Fruit fly (Drosophila melanogaster) whole organism, embryonic: Measurements from ENCODE around the gene CG13965.

Source experiments
- B-H1 ChIP-seq: fragments of 200-800 bp; sonication (Bioruptor generic); IDR thresholded peaks from 3 replicates; pipeline ENCODE4 v1.3.6; 2022; ENCODE audit warnings: missing biosample characterization, missing genetic modification characterization
- B-H2 ChIP-seq: fragments of 200-800 bp; sonication (Bioruptor generic); optimal IDR thresholded peaks from 2 replicates; lab custom pipeline; 2018; ENCODE audit warnings: missing biosample characterization, mild to moderate bottlenecking, missing genetic modification characterization
- Bgb ChIP-seq: fragments of 200-800 bp; sonication (Bioruptor generic); IDR thresholded peaks from 2 replicates; pipeline ENCODE4 v1.3.6; 2022; ENCODE audit warnings: missing biosample characterization, missing genetic modification characterization; ENCODE audit not compliant: partially characterized antibody
- CG10274 ChIP-seq: fragments of 200-800 bp; sonication (Bioruptor generic); optimal IDR thresholded peaks from 3 replicates; lab custom pipeline; 2017; ENCODE audit warnings: missing biosample characterization, mild to moderate bottlenecking, missing genetic modification characterization
- CG10543 ChIP-seq: fragments of 200-800 bp; sonication (Bioruptor generic); optimal IDR thresholded peaks from 3 replicates; lab custom pipeline; 2017; ENCODE audit warnings: missing biosample characterization, mild to moderate bottlenecking, missing genetic modification characterization, moderate library complexity
- CG10565 ChIP-seq: fragments of 200-800 bp; sonication (Bioruptor generic); optimal IDR thresholded peaks from 3 replicates; lab custom pipeline; 2016; ENCODE audit warnings: missing biosample characterization, mild to moderate bottlenecking, missing genetic modification characterization
- CG11504 ChIP-seq: fragments of 200-800 bp; sonication (Bioruptor generic); optimal IDR thresholded peaks from 3 replicates; lab custom pipeline; 2019; ENCODE audit warnings: missing biosample characterization, mild to moderate bottlenecking, missing genetic modification characterization, moderate library complexity
- CG11695 ChIP-seq: fragments of 200-800 bp; sonication (Bioruptor generic); IDR thresholded peaks from 3 replicates; pipeline ENCODE4 v1.3.6; 2022; ENCODE audit warnings: missing biosample characterization, missing genetic modification characterization
- CG12391 ChIP-seq: fragments of 200-800 bp; sonication (Bioruptor generic); optimal IDR thresholded peaks from 3 replicates; lab custom pipeline; 2018; ENCODE audit warnings: missing biosample characterization, mild to moderate bottlenecking, missing genetic modification characterization, moderate library complexity
- CG15073 ChIP-seq: fragments of 200-800 bp; sonication (Bioruptor generic); optimal IDR thresholded peaks from 2 replicates; lab custom pipeline; 2016; ENCODE audit warnings: missing biosample characterization, missing genetic modification characterization
- CG1647 ChIP-seq: fragments of 200-800 bp; sonication (Bioruptor generic); optimal IDR thresholded peaks from 3 replicates; lab custom pipeline; 2016; ENCODE audit warnings: missing biosample characterization, missing genetic modification characterization
- CG17912 ChIP-seq: fragments of 200-800 bp; sonication (Bioruptor generic); optimal IDR thresholded peaks from 2 replicates; lab custom pipeline; 2018; ENCODE audit warnings: missing biosample characterization, mild to moderate bottlenecking, missing genetic modification characterization
- CG18764 ChIP-seq: fragments of 200-800 bp; sonication (Bioruptor generic); optimal IDR thresholded peaks from 3 replicates; lab custom pipeline; 2016; ENCODE audit warnings: missing biosample characterization, missing genetic modification characterization
- CG2202 ChIP-seq: fragments of 200-800 bp; sonication (Bioruptor generic); optimal IDR thresholded peaks from 2 replicates; lab custom pipeline; 2018; ENCODE audit warnings: missing biosample characterization, mild to moderate bottlenecking, missing genetic modification characterization
- CG34376 ChIP-seq: fragments of 200-800 bp; sonication (Bioruptor generic); optimal IDR thresholded peaks from 2 replicates; lab custom pipeline; 2018; ENCODE audit warnings: missing biosample characterization, mild to moderate bottlenecking, missing genetic modification characterization
- CG4360 ChIP-seq: fragments of 200-800 bp; sonication (Bioruptor generic); IDR thresholded peaks from 2 replicates; pipeline ENCODE4 v1.3.6; 2022; ENCODE audit warnings: missing biosample characterization, missing genetic modification characterization
- CG6813 ChIP-seq: fragments of 200-800 bp; sonication (Bioruptor generic); optimal IDR thresholded peaks from 2 replicates; lab custom pipeline; 2017; ENCODE audit warnings: missing biosample characterization, missing genetic modification characterization, mild to moderate bottlenecking, moderate library complexity, missing genetic modification reagents
- Chrac-16 ChIP-seq: fragments of 200-800 bp; sonication (Bioruptor generic); optimal IDR thresholded peaks from 3 replicates; lab custom pipeline; 2016; ENCODE audit warnings: missing biosample characterization, missing genetic modification characterization
- CrebB ChIP-seq: fragments of 200-800 bp; sonication (Bioruptor generic); optimal IDR thresholded peaks from 3 replicates; lab custom pipeline; 2018; ENCODE audit warnings: missing biosample characterization, mild to moderate bottlenecking, missing genetic modification characterization
- Dek ChIP-seq: fragments of 200-800 bp; sonication (Bioruptor generic); optimal IDR thresholded peaks from 3 replicates; lab custom pipeline; 2019; ENCODE audit warnings: missing biosample characterization, mild to moderate bottlenecking, missing genetic modification characterization, moderate library complexity
- Fer2 ChIP-seq: fragments of 200-800 bp; sonication (Bioruptor generic); optimal IDR thresholded peaks from 2 replicates; lab custom pipeline; 2018; ENCODE audit warnings: missing biosample characterization, mild to moderate bottlenecking, missing genetic modification characterization, moderate library complexity
- HLH4C ChIP-seq: fragments of 200-800 bp; sonication (Bioruptor generic); IDR thresholded peaks from 3 replicates; pipeline ENCODE4 v1.3.6; 2022; ENCODE audit warnings: missing biosample characterization, missing genetic modification characterization; ENCODE audit not compliant: partially characterized antibody
- Hey ChIP-seq: fragments of 200-800 bp; sonication (Bioruptor generic); optimal IDR thresholded peaks from 3 replicates; lab custom pipeline; 2018; ENCODE audit warnings: missing biosample characterization, mild to moderate bottlenecking, missing genetic modification characterization
- Hr39 ChIP-seq: fragments of >200 bp; optimal IDR thresholded peaks from 2 replicates; lab custom pipeline; 2017
- Lpt ChIP-seq: fragments of >200 bp; optimal IDR thresholded peaks from 2 replicates; lab custom pipeline; 2018; ENCODE audit warnings: missing biosample characterization, missing genetic modification characterization
- Max ChIP-seq: fragments of 200-800 bp; sonication (Bioruptor generic); optimal IDR thresholded peaks from 2 replicates; lab custom pipeline; 2016; ENCODE audit warnings: missing biosample characterization, mild to moderate bottlenecking, missing genetic modification characterization
- Mes4 ChIP-seq: fragments of 200-800 bp; sonication (Bioruptor generic); optimal IDR thresholded peaks from 2 replicates; lab custom pipeline; 2016; ENCODE audit warnings: missing biosample characterization, missing genetic modification characterization
- Rfx ChIP-seq: fragments of 200-800 bp; sonication (Bioruptor generic); IDR thresholded peaks from 2 replicates; pipeline ENCODE4 v1.3.6; 2022; ENCODE audit warnings: missing biosample characterization, missing genetic modification characterization
- Sox102F ChIP-seq: fragments of 200-800 bp; sonication (Bioruptor generic); optimal IDR thresholded peaks from 2 replicates; lab custom pipeline; 2018; ENCODE audit warnings: missing biosample characterization, mild to moderate bottlenecking, missing genetic modification characterization, moderate library complexity
- abd-A ChIP-seq: fragments of 200-800 bp; sonication (Bioruptor generic); optimal IDR thresholded peaks from 3 replicates; lab custom pipeline; 2019; ENCODE audit warnings: missing biosample characterization, mild to moderate bottlenecking, missing genetic modification characterization, moderate library complexity
- bab2 ChIP-seq: fragments of 200-800 bp; sonication (Bioruptor generic); optimal IDR thresholded peaks from 2 replicates; lab custom pipeline; 2016; ENCODE audit warnings: missing biosample characterization, missing genetic modification characterization
- bbx ChIP-seq: fragments of 200-800 bp; sonication (Bioruptor generic); IDR thresholded peaks from 2 replicates; pipeline ENCODE4 v1.3.6; 2022; ENCODE audit warnings: missing biosample characterization, missing genetic modification characterization; ENCODE audit not compliant: partially characterized antibody
- bigmax ChIP-seq: fragments of 200-800 bp; sonication (Bioruptor generic); optimal IDR thresholded peaks from 2 replicates; lab custom pipeline; 2018; ENCODE audit warnings: missing biosample characterization, mild to moderate bottlenecking, missing genetic modification characterization
- chif ChIP-seq, 2 experiments: fragments of 200-800 bp; sonication (Bioruptor generic); optimal IDR thresholded peaks; 3 replicates each; lab custom pipeline; 2016; ENCODE audit warnings: missing biosample characterization in 2 of 2, missing genetic modification characterization in 2 of 2
- chinmo ChIP-seq: fragments of 200-800 bp; sonication (Bioruptor generic); IDR thresholded peaks from 4 replicates; pipeline ENCODE4 v1.3.6; 2022; ENCODE audit warnings: missing biosample characterization, missing genetic modification characterization; ENCODE audit not compliant: partially characterized antibody
- cwo ChIP-seq: fragments of 200-800 bp; sonication (Bioruptor generic); optimal IDR thresholded peaks from 3 replicates; lab custom pipeline; 2017; ENCODE audit warnings: missing biosample characterization, missing genetic modification characterization, mild to moderate bottlenecking, moderate library complexity, missing genetic modification reagents
- exex ChIP-seq: fragments of 200-800 bp; sonication (Bioruptor generic); optimal IDR thresholded peaks from 4 replicates; lab custom pipeline; 2018; ENCODE audit warnings: missing biosample characterization, mild to moderate bottlenecking, missing genetic modification characterization, moderate library complexity
- ham ChIP-seq: fragments of 200-800 bp; sonication (Bioruptor generic); IDR thresholded peaks from 2 replicates; pipeline ENCODE4 v1.3.6; 2022; ENCODE audit warnings: missing biosample characterization, missing genetic modification characterization
- hb ChIP-seq: fragments of 200-800 bp; sonication (Bioruptor generic); IDR thresholded peaks from 3 replicates; pipeline ENCODE4 v1.3.6; 2022; ENCODE audit warnings: missing biosample characterization, missing genetic modification characterization; ENCODE audit not compliant: partially characterized antibody
- mirr ChIP-seq: fragments of 200-800 bp; sonication (Bioruptor generic); optimal IDR thresholded peaks from 3 replicates; lab custom pipeline; 2018; ENCODE audit warnings: missing biosample characterization, mild to moderate bottlenecking, missing genetic modification characterization
- oc ChIP-seq: fragments of 200-800 bp; sonication (Bioruptor generic); optimal IDR thresholded peaks from 2 replicates; lab custom pipeline; 2018; ENCODE audit warnings: missing biosample characterization, mild to moderate bottlenecking, missing genetic modification characterization, moderate library complexity
- prd ChIP-seq, 3 experiments: fragments of >200 bp in 2 of 3; fragments of 200-800 bp in 1 of 3; sonication (Bioruptor generic) in 1 of 3; optimal IDR thresholded peaks in 2 of 3; IDR thresholded peaks in 1 of 3; 2 replicates in 2 of 3; 3 replicates in 1 of 3; pipeline versions ENCODE4 v1.3.6 to Lab custom; 2017 to 2022; ENCODE audit warnings: missing biosample characterization in 1 of 3, missing genetic modification characterization in 1 of 3
- psq ChIP-seq: fragments of 200-800 bp; sonication (Bioruptor generic); optimal IDR thresholded peaks from 2 replicates; lab custom pipeline; 2017; ENCODE audit warnings: missing biosample characterization, missing genetic modification characterization
- pzg ChIP-seq: fragments of 200-800 bp; sonication (Bioruptor generic); optimal IDR thresholded peaks from 3 replicates; lab custom pipeline; 2018; ENCODE audit warnings: missing biosample characterization, mild to moderate bottlenecking, missing genetic modification characterization, moderate library complexity
- sd ChIP-seq: fragments of 200-800 bp; sonication (Bioruptor generic); optimal IDR thresholded peaks from 3 replicates; lab custom pipeline; 2018; ENCODE audit warnings: missing biosample characterization, mild to moderate bottlenecking, missing genetic modification characterization, moderate library complexity
- seq ChIP-seq: fragments of 200-800 bp; sonication (Bioruptor generic); IDR thresholded peaks from 2 replicates; pipeline ENCODE4 v1.3.6; 2022; ENCODE audit warnings: missing biosample characterization, missing genetic modification characterization
- sisA ChIP-seq: fragments of 200-800 bp; sonication (Bioruptor generic); IDR thresholded peaks from 2 replicates; pipeline ENCODE4 v1.3.6; 2022; ENCODE audit warnings: missing biosample characterization, missing genetic modification characterization
- slou ChIP-seq: fragments of 200-800 bp; sonication (Bioruptor generic); optimal IDR thresholded peaks from 3 replicates; lab custom pipeline; 2016; ENCODE audit warnings: missing biosample characterization, missing genetic modification characterization
- unc-4 ChIP-seq: fragments of 200-800 bp; sonication (Bioruptor generic); IDR thresholded peaks from 2 replicates; pipeline ENCODE4 v1.3.6; 2022; ENCODE audit warnings: missing biosample characterization, missing genetic modification characterization; ENCODE audit not compliant: partially characterized antibody
- zfh2 ChIP-seq: fragments of 200-800 bp; sonication (Bioruptor generic); optimal IDR thresholded peaks from 2 replicates; lab custom pipeline; 2016; ENCODE audit warnings: missing biosample characterization, missing genetic modification characterization

CG13965 gene

DNA sequence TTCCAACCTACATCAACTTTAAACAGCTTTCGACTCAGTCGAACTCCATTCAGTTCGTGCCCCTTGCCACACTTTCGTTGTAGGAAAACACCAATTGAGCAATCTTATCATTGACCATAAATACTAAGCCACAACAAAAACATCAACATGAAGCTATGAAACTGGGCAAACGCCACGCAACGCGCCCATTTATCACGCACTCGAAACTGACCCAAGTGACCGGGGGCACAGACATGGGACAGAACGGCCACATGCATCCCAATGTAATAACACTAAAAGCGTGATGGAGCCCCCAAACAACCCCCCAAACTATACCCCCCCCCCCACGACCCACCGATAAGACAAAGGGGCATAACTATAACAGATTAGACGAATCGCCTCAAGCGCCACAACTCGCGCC lies 29.6 kb downstream of the CG13965 start (continued):
- TF ChIP-seq zfh2 (GFP tag; lab: Kevin White, UChicago), result no peak
- TF ChIP-seq oc (tag; lab: Kevin White, UChicago), result peak; percentile 87
- TF ChIP-seq Bgb (GFP tag; lab: Robert Waterston, UW), result no peak
- TF ChIP-seq bab2, result no peak
- TF ChIP-seq slou (GFP tag; lab: Kevin White, UChicago), result no peak
- TF ChIP-seq unc-4 (GFP tag; lab: Robert Waterston, UW), result no peak
- TF ChIP-seq Rfx (GFP tag; lab: Robert Waterston, UW), result no peak
- TF ChIP-seq B-H2 (GFP tag; lab: Kevin White, UChicago), result no peak
- TF ChIP-seq B-H1 (GFP tag; lab: Robert Waterston, UW), result no peak
- no peak for TF ChIP-seq Mes4 (GFP tag; lab: Kevin White, UChicago)
- TF ChIP-seq mirr (GFP tag; lab: Kevin White, UChicago), result peak; percentile 6
- no peak for TF ChIP-seq prd (optimal IDR thresholded peaks at IDR 0.05; lab: Kevin White, UChicago)
- no peak for TF ChIP-seq prd (GFP tag; IDR thresholded peaks at IDR 0.05; lab: Robert Waterston, UW)
- TF ChIP-seq bigmax (GFP tag; lab: Kevin White, UChicago), result no peak
- TF ChIP-seq Fer2, result no peak
- no peak for TF ChIP-seq CG10565 (GFP tag; lab: Kevin White, UChicago)
- TF ChIP-seq CG15073 (GFP tag; lab: Kevin White, UChicago), result no peak
- no peak for TF ChIP-seq CG34376 (GFP tag; lab: Kevin White, UChicago)
- peak; percentile 1 for TF ChIP-seq cwo (GFP tag; lab: Kevin White, UChicago)
- no peak for TF ChIP-seq Max
- TF ChIP-seq CG17912 (GFP tag; lab: Kevin White, UChicago), result no peak
- 0 out of 4 replicates have a peak, but pooled peaks have one; percentile 29 for TF ChIP-seq chinmo (GFP tag; lab: Robert Waterston, UW)
- TF ChIP-seq abd-A (tag; lab: Kevin White, UChicago), result peak; percentile 67
- TF ChIP-seq CG11504 (tag; lab: Kevin White, UChicago), result no peak
- TF ChIP-seq bbx (GFP tag; lab: Robert Waterston, UW), result no peak
- no peak for TF ChIP-seq hb
- no peak for TF ChIP-seq chif (GFP tag; optimal IDR thresholded peaks at IDR 0.05; lab: Kevin White, UChicago)
- no peak for TF ChIP-seq CrebB (tag; lab: Kevin White, UChicago)
- no peak for TF ChIP-seq Dek (tag; lab: Kevin White, UChicago)
- TF ChIP-seq CG4360, result 0 out of 2 replicates have a peak, but pooled peaks have one; percentile 46
- TF ChIP-seq CG18764 (GFP tag; lab: Kevin White, UChicago), result no peak
- no peak for TF ChIP-seq CG2202 (tag; lab: Kevin White, UChicago)
- TF ChIP-seq sd (tag; lab: Kevin White, UChicago), result peak; percentile 83
- TF ChIP-seq HLH4C, result no peak
- TF ChIP-seq CG1647 (GFP tag; lab: Kevin White, UChicago), result no peak
- no peak for TF ChIP-seq Hr39 (lab: Kevin White, UChicago)
- TF ChIP-seq Lpt (GFP tag; lab: Kevin White, UChicago), result no peak
- peak; percentile 15 for TF ChIP-seq exex (tag; lab: Kevin White, UChicago)
- no peak for TF ChIP-seq ham (GFP tag; lab: Robert Waterston, UW)
- TF ChIP-seq CG12391 (tag; lab: Kevin White, UChicago), result no peak
- no peak for TF ChIP-seq sisA (GFP tag; lab: Robert Waterston, UW)
- peak; percentile 47 for TF ChIP-seq CG10543
- TF ChIP-seq CG11695, result 0 out of 3 replicates have a peak, but pooled peaks have one; percentile 7
- no peak for TF ChIP-seq Chrac-16 (GFP tag; lab: Kevin White, UChicago)
- no peak for TF ChIP-seq Sox102F (GFP tag; lab: Kevin White, UChicago)
- no peak for TF ChIP-seq pzg
- no peak for TF ChIP-seq CG10274 (GFP tag; lab: Kevin White, UChicago)
- TF ChIP-seq psq (GFP tag; lab: Kevin White, UChicago), result no peak
- TF ChIP-seq seq (GFP tag; lab: Robert Waterston, UW), result no peak
- TF ChIP-seq CG6813 (GFP tag; lab: Kevin White, UChicago), result peak; percentile 10
- peak; percentile 1 for TF ChIP-seq Hey (tag; lab: Kevin White, UChicago)
